Fruit fly (Drosophila melanogaster): Measurements from ENCODE around the gene obst-I.

The obst-I gene

dm6 chr3L:2265692-2266444, 1.8 kb upstream of the obst-I start, which contains the start of the genes ecd and CG13806:
Gene ecd, minus strand, starts transcription at chr3L:2265857.
Gene CG13806, plus strand, starts transcription at chr3L:2266394.
- TF ChIP-seq slbo (GFP tag; IDR thresholded peaks at IDR 0.05): peak; percentile 79
- TF ChIP-seq CG6791 (GFP tag; IDR thresholded peaks at IDR 0.05; ENCODE audit: partially characterized antibody): peak; percentile 97
- no peak for TF ChIP-seq CG18011 (GFP tag; optimal IDR thresholded peaks at IDR 0.05)
- no peak for TF ChIP-seq slp2 (GFP tag; optimal IDR thresholded peaks at IDR 0.05)
- TF ChIP-seq rib (GFP tag; IDR thresholded peaks at IDR 0.05): no peak
- TF ChIP-seq h (optimal IDR thresholded peaks at IDR 0.05): no peak
- TF ChIP-seq Side (GFP tag; optimal IDR thresholded peaks at IDR 0.05): peak; percentile 17
- no peak for TF ChIP-seq Ada2b (GFP tag; IDR thresholded peaks at IDR 0.05)
- TF ChIP-seq Dbx (GFP tag; IDR thresholded peaks at IDR 0.05): peak; percentile 72
- no peak for TF ChIP-seq CG7556 (GFP tag; optimal IDR thresholded peaks at IDR 0.05)
- TF ChIP-seq Lpt (GFP tag; optimal IDR thresholded peaks at IDR 0.05): no peak
- TF ChIP-seq CTCF (GFP tag; optimal IDR thresholded peaks at IDR 0.05): peak; percentile 65
- no peak for TF ChIP-seq bigmax (GFP tag; optimal IDR thresholded peaks at IDR 0.05)
- no peak for TF ChIP-seq tap (tag; optimal IDR thresholded peaks at IDR 0.05)
- peak; percentile 81 for TF ChIP-seq CG14860 (GFP tag; IDR thresholded peaks at IDR 0.05; ENCODE audit: partially characterized antibody)
- TF ChIP-seq CG10979 (tag; optimal IDR thresholded peaks at IDR 0.05): peak; percentile 2
- no peak for TF ChIP-seq CG18476 (GFP tag; optimal IDR thresholded peaks at IDR 0.05)
- peak; percentile 66 for TF ChIP-seq CHES-1-like (GFP tag; optimal IDR thresholded peaks at IDR 0.05)
- TF ChIP-seq chinmo (GFP tag; IDR thresholded peaks at IDR 0.05; ENCODE audit: partially characterized antibody): peak; percentile 93
- no peak for TF ChIP-seq lola (GFP tag; optimal IDR thresholded peaks at IDR 0.05)
- TF ChIP-seq BEAF-32 (GFP tag; optimal IDR thresholded peaks at IDR 0.05): peak; percentile 96
- no peak for TF ChIP-seq Fer1 (GFP tag; optimal IDR thresholded peaks at IDR 0.05)
- TF ChIP-seq croc (GFP tag; conservative IDR thresholded peaks at IDR 0.05): no peak
- TF ChIP-seq lilli (GFP tag; optimal IDR thresholded peaks at IDR 0.05): peak; percentile 60
- peak; percentile 23 for TF ChIP-seq pum (GFP tag; optimal IDR thresholded peaks at IDR 0.05)
- TF ChIP-seq YL-1 (GFP tag; optimal IDR thresholded peaks at IDR 0.05): peak; percentile 63
- TF ChIP-seq hb (GFP tag; IDR thresholded peaks at IDR 0.05; ENCODE audit: partially characterized antibody): peak; percentile 89
- TF ChIP-seq CG1529 (GFP tag; optimal IDR thresholded peaks at IDR 0.05): no peak
- no peak for TF ChIP-seq en (GFP tag; optimal IDR thresholded peaks at IDR 0.05)
- TF ChIP-seq ems (GFP tag; optimal IDR thresholded peaks at IDR 0.05): no peak
- peak; percentile 92 for TF ChIP-seq unc-4 (GFP tag; IDR thresholded peaks at IDR 0.05; ENCODE audit: partially characterized antibody)
- TF ChIP-seq bab2 (GFP tag; optimal IDR thresholded peaks at IDR 0.05): peak; percentile 10
- no peak for TF ChIP-seq CG6654 (GFP tag; optimal IDR thresholded peaks at IDR 0.05)
- peak; percentile 12 for TF ChIP-seq CG11398 (GFP tag; optimal IDR thresholded peaks at IDR 0.05)
- TF ChIP-seq CG1233 (GFP tag; optimal IDR thresholded peaks at IDR 0.05): peak; percentile 10
- TF ChIP-seq psq (GFP tag; optimal IDR thresholded peaks at IDR 0.05): peak; percentile 11
- TF ChIP-seq CG4820 (GFP tag; optimal IDR thresholded peaks at IDR 0.05): no peak
- peak; percentile 67 for TF ChIP-seq ken (GFP tag; IDR thresholded peaks at IDR 0.05)
- TF ChIP-seq CG15696 (tag; optimal IDR thresholded peaks at IDR 0.05): no peak
- peak; percentile 84 for TF ChIP-seq Rfx (GFP tag; IDR thresholded peaks at IDR 0.05)
- peak; percentile 49 for TF ChIP-seq Chrac-16 (GFP tag; optimal IDR thresholded peaks at IDR 0.05)
- peak; percentile 91 for TF ChIP-seq ato (GFP tag; IDR thresholded peaks at IDR 0.05; ENCODE audit: partially characterized antibody)
- TF ChIP-seq fd64A (GFP tag; optimal IDR thresholded peaks at IDR 0.05): no peak
- TF ChIP-seq pros (GFP tag; optimal IDR thresholded peaks at IDR 0.05): no peak
- peak; percentile 69 for TF ChIP-seq CoRest (tag; optimal IDR thresholded peaks at IDR 0.05)
- TF ChIP-seq CG10366 (GFP tag; IDR thresholded peaks at IDR 0.05): peak; percentile 35; the same call in 1 of the 2 replicates
- TF ChIP-seq CG9932 (GFP tag; IDR thresholded peaks at IDR 0.05): peak; percentile 86
- peak; percentile 96 for TF ChIP-seq nerfin-1 (tag; optimal IDR thresholded peaks at IDR 0.05)
- TF ChIP-seq gce (GFP tag; IDR thresholded peaks at IDR 0.05): no peak
- TF ChIP-seq so (GFP tag; IDR thresholded peaks at IDR 0.05): peak; percentile 11; the same call in 1 of the 3 replicates

All from whole organism, embryonic.